Worm (Caenorhabditis elegans) whole organism, late embryonic: ENCODE measurements around the gene ZK971.1.

Experiments used
- C08G9.2 ChIP-seq: sonication (generic microtip); optimal IDR thresholded peaks from 2 replicates; lab custom pipeline; 2016; ENCODE audit warnings: mild to moderate bottlenecking, missing genetic modification characterization, moderate library complexity, missing compliant biosample characterization
- C38D4.7 ChIP-seq: fragments of 200-800 bp; sonication (Bioruptor generic); optimal IDR thresholded peaks from 2 replicates; lab custom pipeline; 2018; ENCODE audit warnings: mild to moderate bottlenecking, missing genetic modification characterization, moderate library complexity, missing compliant biosample characterization
- F13H6.1 ChIP-seq: sonication (generic microtip); optimal IDR thresholded peaks from 2 replicates; lab custom pipeline; 2016; ENCODE audit warnings: missing genetic modification characterization, missing compliant biosample characterization
- T23F11.4 ChIP-seq: fragments of 200-800 bp; sonication (Bioruptor generic); optimal IDR thresholded peaks from 2 replicates; lab custom pipeline; 2018; ENCODE audit warnings: mild to moderate bottlenecking, missing genetic modification characterization, missing compliant biosample characterization
- Y22D7AL.16 ChIP-seq: sonication (generic microtip); optimal IDR thresholded peaks from 2 replicates; lab custom pipeline; 2016; ENCODE audit warnings: missing genetic modification characterization, missing compliant biosample characterization
- ama-1 ChIP-seq: fragments of 150-350 bp; optimal IDR thresholded peaks from 2 replicates; lab custom pipeline; 2014
- ceh-18 ChIP-seq: sonication (generic microtip); optimal IDR thresholded peaks from 2 replicates; lab custom pipeline; 2016; ENCODE audit warnings: missing genetic modification characterization, missing compliant biosample characterization
- ceh-2 ChIP-seq: sonication (generic microtip); optimal IDR thresholded peaks from 2 replicates; lab custom pipeline; 2016; ENCODE audit warnings: missing genotype, missing genetic modification characterization, missing compliant biosample characterization
- ceh-22 ChIP-seq: sonication (generic microtip); optimal IDR thresholded peaks from 2 replicates; lab custom pipeline; 2017; ENCODE audit warnings: missing biosample characterization, missing genetic modification characterization
- ceh-24 ChIP-seq: sonication (generic microtip); optimal IDR thresholded peaks from 2 replicates; lab custom pipeline; 2016; ENCODE audit warnings: mild to moderate bottlenecking, missing genetic modification characterization, missing compliant biosample characterization
- ceh-30 ChIP-seq: fragments of 150-350 bp; optimal IDR thresholded peaks from 2 replicates; lab custom pipeline; 2014; ENCODE audit warnings: missing biosample characterization, missing genetic modification characterization
- ceh-31 ChIP-seq: sonication (generic microtip); optimal IDR thresholded peaks from 2 replicates; lab custom pipeline; 2016; ENCODE audit warnings: missing genetic modification characterization, missing compliant biosample characterization
- ceh-34 ChIP-seq: sonication (generic microtip); optimal IDR thresholded peaks from 2 replicates; lab custom pipeline; 2016; ENCODE audit warnings: mild to moderate bottlenecking, missing genetic modification characterization, missing compliant biosample characterization
- che-1 ChIP-seq: sonication (generic microtip); optimal IDR thresholded peaks from 2 replicates; lab custom pipeline; 2016; ENCODE audit warnings: mild to moderate bottlenecking, missing genetic modification characterization, missing compliant biosample characterization
- dmd-4 ChIP-seq: sonication (generic microtip); optimal IDR thresholded peaks from 2 replicates; lab custom pipeline; 2016; ENCODE audit warnings: borderline replicate concordance, missing genetic modification characterization, missing compliant biosample characterization
- dve-1 ChIP-seq: sonication (generic microtip); optimal IDR thresholded peaks from 2 replicates; lab custom pipeline; 2017; ENCODE audit warnings: antibody characterized with exemption, mild to moderate bottlenecking, missing genetic modification characterization, missing compliant biosample characterization
- elt-2 ChIP-seq: sonication (generic microtip); optimal IDR thresholded peaks from 2 replicates; lab custom pipeline; 2016; ENCODE audit warnings: missing genetic modification reagents, missing genetic modification characterization, missing compliant biosample characterization
- elt-4 ChIP-seq: sonication (generic microtip); optimal IDR thresholded peaks from 2 replicates; lab custom pipeline; 2016; ENCODE audit warnings: missing genetic modification characterization, missing compliant biosample characterization
- ets-4 ChIP-seq: sonication (generic microtip); optimal IDR thresholded peaks from 2 replicates; lab custom pipeline; 2016; ENCODE audit warnings: missing genetic modification characterization, missing compliant biosample characterization
- eyg-1 ChIP-seq: sonication (generic microtip); optimal IDR thresholded peaks from 2 replicates; lab custom pipeline; 2016; ENCODE audit warnings: missing genotype, missing genetic modification characterization, missing compliant biosample characterization
- fax-1 ChIP-seq: sonication (generic microtip); optimal IDR thresholded peaks from 2 replicates; lab custom pipeline; 2016; ENCODE audit warnings: missing genotype, missing genetic modification characterization, missing compliant biosample characterization
- fkh-10 ChIP-seq: fragments of 150-350 bp; optimal IDR thresholded peaks from 2 replicates; lab custom pipeline; 2014; ENCODE audit warnings: missing biosample characterization, missing genetic modification reagents, missing genetic modification characterization
- hlh-13 ChIP-seq: fragments of 200-800 bp; sonication (Bioruptor generic); optimal IDR thresholded peaks from 2 replicates; lab custom pipeline; 2018; ENCODE audit warnings: mild to moderate bottlenecking, missing genetic modification characterization, missing compliant biosample characterization
- hlh-6 ChIP-seq: sonication (generic microtip); optimal IDR thresholded peaks from 2 replicates; lab custom pipeline; 2016; ENCODE audit warnings: missing genotype, missing genetic modification characterization, missing compliant biosample characterization
- hlh-8 ChIP-seq: sonication (generic microtip); optimal IDR thresholded peaks from 2 replicates; lab custom pipeline; 2016; ENCODE audit warnings: missing genotype, missing genetic modification characterization, missing compliant biosample characterization
- lim-6 ChIP-seq: sonication (generic microtip); optimal IDR thresholded peaks from 2 replicates; lab custom pipeline; 2016; ENCODE audit warnings: missing genetic modification characterization, missing compliant biosample characterization
- lin-11 ChIP-seq: fragments of 200-800 bp; sonication (Bioruptor generic); optimal IDR thresholded peaks from 2 replicates; lab custom pipeline; 2018; ENCODE audit warnings: mild to moderate bottlenecking, missing genetic modification characterization, missing compliant biosample characterization
- madf-2 ChIP-seq: sonication (generic microtip); optimal IDR thresholded peaks from 2 replicates; lab custom pipeline; 2017; ENCODE audit warnings: missing genetic modification characterization, missing compliant biosample characterization
- mec-3 ChIP-seq: sonication (generic microtip); optimal IDR thresholded peaks from 2 replicates; lab custom pipeline; 2016; ENCODE audit warnings: borderline replicate concordance, missing genetic modification characterization, missing compliant biosample characterization
- nfya-1 ChIP-seq: sonication (generic microtip); optimal IDR thresholded peaks from 2 replicates; lab custom pipeline; 2017; ENCODE audit warnings: missing genetic modification characterization, mild to moderate bottlenecking, missing compliant biosample characterization, antibody characterized with exemption, moderate library complexity
- nhr-11 ChIP-seq: fragments of 150-350 bp; optimal IDR thresholded peaks from 2 replicates; lab custom pipeline; 2014; ENCODE audit warnings: missing biosample characterization, missing genetic modification characterization
- nhr-232 ChIP-seq: sonication (generic microtip); optimal IDR thresholded peaks from 2 replicates; lab custom pipeline; 2016; ENCODE audit warnings: missing genetic modification characterization, missing compliant biosample characterization
- npax-4 ChIP-seq: sonication (generic microtip); optimal IDR thresholded peaks from 2 replicates; lab custom pipeline; 2016; ENCODE audit warnings: missing genetic modification characterization, missing compliant biosample characterization
- pag-3 ChIP-seq: sonication (generic microtip); optimal IDR thresholded peaks from 2 replicates; lab custom pipeline; 2016; ENCODE audit warnings: missing compliant biosample characterization, missing genetic modification characterization, borderline replicate concordance
- pat-9 ChIP-seq: fragments of 200-800 bp; sonication (Bioruptor generic); optimal IDR thresholded peaks from 2 replicates; lab custom pipeline; 2018; ENCODE audit warnings: mild to moderate bottlenecking, missing genetic modification characterization, moderate library complexity, missing compliant biosample characterization
- pqm-1 ChIP-seq: sonication (generic microtip); optimal IDR thresholded peaks from 2 replicates; lab custom pipeline; 2016; ENCODE audit warnings: missing genetic modification characterization, missing compliant biosample characterization
- pros-1 ChIP-seq: fragments of 150-350 bp; optimal IDR thresholded peaks from 2 replicates; lab custom pipeline; 2014; ENCODE audit warnings: missing biosample characterization, missing genetic modification reagents, missing genetic modification characterization
- rnt-1 ChIP-seq: sonication (generic microtip); optimal IDR thresholded peaks from 2 replicates; lab custom pipeline; 2016; ENCODE audit warnings: missing genetic modification characterization, missing compliant biosample characterization
- sdc-2 ChIP-seq: sonication (generic microtip); optimal IDR thresholded peaks from 2 replicates; lab custom pipeline; 2016; ENCODE audit warnings: missing genotype, missing genetic modification characterization, missing compliant biosample characterization
- sox-2 ChIP-seq: fragments of 200-800 bp; sonication (Bioruptor generic); IDR thresholded peaks from 2 replicates; pipeline ENCODE4 v1.3.6; 2022; ENCODE audit warnings: missing genetic modification reagents, missing genetic modification characterization, missing compliant biosample characterization
- sox-4 ChIP-seq: sonication (generic microtip); optimal IDR thresholded peaks from 2 replicates; lab custom pipeline; 2017; ENCODE audit warnings: mild to moderate bottlenecking, missing genetic modification characterization, inconsistent platforms, missing compliant biosample characterization
- syd-9 ChIP-seq: sonication (generic microtip); optimal IDR thresholded peaks from 2 replicates; lab custom pipeline; 2016; ENCODE audit warnings: mild to moderate bottlenecking, missing genetic modification characterization, moderate library complexity, missing compliant biosample characterization
- tbx-2 ChIP-seq: sonication (generic microtip); optimal IDR thresholded peaks from 2 replicates; lab custom pipeline; 2016; ENCODE audit warnings: missing genetic modification characterization, missing compliant biosample characterization
- tbx-7 ChIP-seq: sonication (generic microtip); optimal IDR thresholded peaks from 2 replicates; lab custom pipeline; 2016; ENCODE audit warnings: missing genotype, missing genetic modification characterization, missing compliant biosample characterization
- unc-3 ChIP-seq, 2 experiments: fragments of 200-800 bp in 1 of 2; sonication (Bioruptor generic) in 1 of 2; sonication (generic microtip) in 1 of 2; conservative IDR thresholded peaks in 1 of 2; optimal IDR thresholded peaks in 1 of 2; 2 replicates each; pipeline versions ENCODE4 v1.3.6 to Lab custom; 2016 to 2022; ENCODE audit warnings: missing compliant biosample characterization in 2 of 2, missing genetic modification characterization in 2 of 2, missing genetic modification reagents in 1 of 2
- unc-42 ChIP-seq: sonication (generic microtip); optimal IDR thresholded peaks from 2 replicates; lab custom pipeline; 2016; ENCODE audit warnings: missing genotype, missing genetic modification characterization, missing compliant biosample characterization
- unc-86 ChIP-seq: sonication (generic microtip); optimal IDR thresholded peaks from 2 replicates; lab custom pipeline; 2016; ENCODE audit warnings: missing genetic modification characterization, missing compliant biosample characterization
- zip-5 ChIP-seq: sonication (generic microtip); optimal IDR thresholded peaks from 2 replicates; lab custom pipeline; 2016; ENCODE audit warnings: missing genetic modification characterization, missing compliant biosample characterization
- ztf-16 ChIP-seq: sonication (generic microtip); optimal IDR thresholded peaks from 2 replicates; lab custom pipeline; 2017; ENCODE audit warnings: missing genetic modification characterization, missing compliant biosample characterization

The ZK971.1 gene

ce11 chrII:10250966-10251365 is 28.5 kb downstream of the ZK971.1 start, which contains the start of gene F54B3.1:
F54B3.1 (plus strand) TSS chrII:10251266.
- TF ChIP-seq syd-9 (tag; lab: Kevin White, UChicago), result no peak
- no peak for TF ChIP-seq unc-86 (tag; lab: Kevin White, UChicago)
- no peak for TF ChIP-seq elt-2
- no peak for TF ChIP-seq ama-1 (lab: Kevin White, UChicago)
- no peak for TF ChIP-seq ceh-2
- TF ChIP-seq dve-1 (tag; lab: Kevin White, UChicago), result no peak
- no peak for TF ChIP-seq eyg-1 (tag; lab: Kevin White, UChicago)
- TF ChIP-seq nfya-1 (tag; lab: Kevin White, UChicago), result no peak

ce11 chrII:10248355-10249041 is 31.0 kb downstream of the ZK971.1 start, which contains the start of gene atad-3:
atad-3 (plus strand) TSS chrII:10248991.
- TF ChIP-seq ceh-30 (tag; lab: Kevin White, UChicago) (no peak), pros-1 (tag; lab: Kevin White, UChicago) (no peak), ama-1 (lab: Kevin White, UChicago) (no peak), hlh-8 (peak; percentile 93), tbx-7 (tag; lab: Kevin White, UChicago) (peak; percentile 90), C38D4.7 (peak; percentile 55), unc-3 (GFP tag; conservative IDR thresholded peaks at IDR 0.05; lab: Robert Waterston, UW) (peak; percentile 95), unc-3 (tag; optimal IDR thresholded peaks at IDR 0.05; lab: Kevin White, UChicago) (peak; percentile 77), ceh-22 (tag; lab: Kevin White, UChicago) (no peak), mec-3 (peak; percentile 91), ceh-24 (tag; lab: Kevin White, UChicago) (no peak), sox-4 (tag; lab: Kevin White, UChicago) (peak; percentile 48), tbx-2 (tag; lab: Kevin White, UChicago) (peak; percentile 99), npax-4 (tag; lab: Kevin White, UChicago) (peak; percentile 17), lim-6 (tag; lab: Kevin White, UChicago) (peak; percentile 97), ceh-18 (tag; lab: Kevin White, UChicago) (peak; percentile 91), lin-11 (peak; percentile 51), elt-2 (peak; percentile 87), C08G9.2 (tag; lab: Kevin White, UChicago) (peak; percentile 98), sox-2 (peak; percentile 76), fax-1 (tag; lab: Kevin White, UChicago) (peak; percentile 94), ceh-34 (tag; lab: Kevin White, UChicago) (peak; percentile 97), T23F11.4 (GFP tag; lab: Kevin White, UChicago) (peak; percentile 56), che-1 (peak; percentile 16), pag-3 (tag; lab: Kevin White, UChicago) (peak; percentile 80), F13H6.1 (peak; percentile 95), Y22D7AL.16 (tag; lab: Kevin White, UChicago) (peak; percentile 56), ztf-16 (tag; lab: Kevin White, UChicago) (peak; percentile 80), sdc-2 (peak; percentile 69), ets-4 (peak; percentile 92), hlh-13 (GFP tag; lab: Kevin White, UChicago) (peak; percentile 60), ceh-31 (tag; lab: Kevin White, UChicago) (peak; percentile 100), unc-42 (tag; lab: Kevin White, UChicago) (peak; percentile 93), syd-9 (tag; lab: Kevin White, UChicago) (peak; percentile 84), ceh-2 (peak; percentile 95), zip-5 (tag; lab: Kevin White, UChicago) (peak; percentile 92), hlh-6 (tag; lab: Kevin White, UChicago) (peak; percentile 76), rnt-1 (tag; lab: Kevin White, UChicago) (peak; percentile 97), madf-2 (tag; lab: Kevin White, UChicago) (peak; percentile 86), fkh-10 (GFP tag; lab: Kevin White, UChicago) (no peak), pqm-1 (peak; percentile 94), elt-4 (peak; percentile 8), pat-9 (tag; lab: Kevin White, UChicago) (peak; percentile 58), dmd-4 (tag; lab: Kevin White, UChicago) (peak; percentile 89), nhr-232 (tag; lab: Kevin White, UChicago) (peak; percentile 19), nhr-11 (tag; lab: Kevin White, UChicago) (no peak)
